Worm (Caenorhabditis elegans): ENCODE data around the gene cyc-2.1.

DNA sequence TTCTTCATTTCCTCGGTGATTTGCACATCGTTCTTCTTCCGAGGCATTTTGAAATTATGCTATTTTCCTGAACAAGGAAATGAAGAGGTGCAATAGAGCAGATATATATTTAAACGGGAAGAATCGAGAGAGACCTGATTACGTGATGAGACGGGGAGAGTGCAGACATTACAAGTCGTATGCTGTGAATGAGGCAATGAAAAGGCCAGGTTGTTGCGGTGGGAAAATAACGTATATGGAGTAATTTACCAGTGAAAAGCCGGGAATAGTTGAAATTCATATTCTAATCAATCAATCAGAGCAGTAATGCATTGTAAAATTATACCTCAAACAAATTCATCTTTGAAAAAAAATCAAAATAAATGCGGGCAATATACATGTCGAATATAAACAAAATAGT is 9.8 kb upstream of the cyc-2.1 start, which contains the start of gene Y17G9B.8:
- TF ChIP-seq ref-1 (GFP tag; conservative IDR thresholded peaks at IDR 0.05), result no peak
- TF ChIP-seq ztf-23 (GFP tag; IDR thresholded peaks at IDR 0.05), result no peak
- TF ChIP-seq tab-1 (GFP tag; IDR thresholded peaks at IDR 0.05), result no peak

Measured in whole organism, midembryonic.